Worm (Caenorhabditis elegans) whole organism, L1 larva: ENCODE data around the gene C49F5.6.

Experiments
- pag-3 ChIP-seq: sonication (generic microtip); optimal IDR thresholded peaks from 2 replicates; lab custom pipeline; 2017; ENCODE audit warnings: missing genetic modification characterization, mild to moderate bottlenecking, missing compliant biosample characterization, antibody characterized with exemption, borderline replicate concordance; ENCODE audit not compliant: insufficient read depth
- unc-62 ChIP-seq: fragments of 150-350 bp; optimal IDR thresholded peaks from 2 replicates; lab custom pipeline; 2014; ENCODE audit warnings: missing biosample characterization, missing genetic modification reagents, missing genetic modification characterization
- ztf-11 ChIP-seq, 2 experiments: sonication (generic microtip); optimal IDR thresholded peaks; 2 replicates each; lab custom pipeline; 2016 to 2017; ENCODE audit warnings: missing genetic modification characterization in 2 of 2, missing biosample characterization in 1 of 2, missing compliant biosample characterization in 1 of 2

DNA sequence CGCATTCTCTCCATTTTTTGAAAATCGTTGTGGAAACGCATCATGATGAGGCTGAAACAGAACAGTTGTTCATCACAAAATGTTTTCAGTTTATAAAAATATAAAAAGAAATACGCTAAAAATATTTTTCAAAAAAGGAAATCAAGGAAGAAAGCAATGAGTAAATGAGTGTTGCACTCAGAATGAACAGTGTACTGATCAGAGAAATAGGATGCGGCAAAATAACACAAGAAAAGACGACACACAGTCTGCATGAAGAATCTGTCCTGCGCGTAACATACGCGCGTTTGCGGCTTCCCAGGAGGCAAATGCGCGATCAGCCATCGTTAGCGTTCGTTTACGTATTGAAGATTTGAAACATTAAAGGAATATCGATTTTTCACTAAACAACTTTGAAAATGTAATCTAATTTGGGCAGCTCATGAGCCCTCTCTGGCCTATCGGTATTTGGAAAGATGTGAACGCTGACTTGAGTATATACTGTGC lies 4.5 kb upstream of the C49F5.6 start, which contains the start of gene C49F5.3:
- no peak for TF ChIP-seq ztf-11 (tag; optimal IDR thresholded peaks at IDR 0.05; lab: Kevin White, UChicago)
- TF ChIP-seq pag-3 (tag; lab: Kevin White, UChicago) = no peak
- no peak for TF ChIP-seq unc-62
